Worm (Caenorhabditis elegans) whole organism, L4 larva: ENCODE measurements around the gene oac-3.

ENCODE experiments used
- ZK546.5 ChIP-seq, 2 experiments: sonication (generic microtip); optimal IDR thresholded peaks; 2 replicates each; lab custom pipeline; 2017; ENCODE audit warnings: missing biosample characterization in 2 of 2, missing genetic modification characterization in 2 of 2
- ces-1 ChIP-seq: fragments of 150-350 bp; sonication (generic microtip); optimal IDR thresholded peaks from 4 replicates; lab custom pipeline; 2014; ENCODE audit warnings: missing biosample characterization, missing genetic modification reagents, missing genetic modification characterization
- dmd-8 ChIP-seq: fragments of 200-800 bp; sonication (Bioruptor generic); IDR thresholded peaks from 2 replicates; pipeline ENCODE4 v1.3.6; 2022; ENCODE audit warnings: missing genetic modification characterization, missing compliant biosample characterization
- egl-27 ChIP-seq: sonication (generic microtip); optimal IDR thresholded peaks from 3 replicates; lab custom pipeline; 2017; ENCODE audit warnings: missing biosample characterization, missing genetic modification reagents, missing genetic modification characterization
- jun-1 ChIP-seq: fragments of 150-350 bp; optimal IDR thresholded peaks from 2 replicates; lab custom pipeline; 2014; ENCODE audit warnings: missing biosample characterization, missing genetic modification reagents, missing genetic modification characterization
- lin-13 ChIP-seq: fragments of 150-350 bp; optimal IDR thresholded peaks from 2 replicates; lab custom pipeline; 2014; ENCODE audit warnings: missing biosample characterization, missing genetic modification reagents, missing genetic modification characterization
- snpc-4 ChIP-seq: fragments of 150-350 bp; optimal IDR thresholded peaks from 2 replicates; lab custom pipeline; 2014; ENCODE audit warnings: missing biosample characterization, missing genetic modification characterization
- zag-1 ChIP-seq: fragments of 150-350 bp; optimal IDR thresholded peaks from 2 replicates; lab custom pipeline; 2014; ENCODE audit warnings: missing biosample characterization, missing genetic modification characterization

DNA sequence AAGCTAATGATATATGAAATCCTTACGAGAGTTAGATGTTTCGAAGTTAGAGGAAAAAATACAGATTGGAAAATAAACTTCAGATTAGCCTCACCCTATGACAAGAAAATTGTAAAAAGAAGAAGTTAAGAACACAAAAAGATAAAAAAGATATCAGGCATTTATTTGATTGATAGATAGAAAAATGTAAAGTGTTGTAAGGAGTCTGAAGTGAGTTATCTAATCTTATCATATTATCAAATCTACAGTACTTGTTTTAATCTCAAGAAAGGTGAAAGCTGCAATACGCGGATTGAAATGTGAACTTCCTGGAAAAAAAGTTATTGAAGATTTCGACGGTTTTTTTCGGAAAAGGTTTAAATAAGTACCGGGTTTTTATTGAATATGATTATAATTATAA is 36.1 kb downstream of the oac-3 start:
- TF ChIP-seq snpc-4 (tag; lab: Kevin White, UChicago) (no peak), egl-27 (tag; lab: Kevin White, UChicago) (no peak), ZK546.5 (tag; optimal IDR thresholded peaks at IDR 0.05; lab: Kevin White, UChicago) (no peak), ces-1 (GFP tag; lab: Kevin White, UChicago) (no peak), lin-13 (GFP tag; lab: Kevin White, UChicago) (no peak), jun-1 (tag; lab: Kevin White, UChicago) (no peak), zag-1 (tag; lab: Kevin White, UChicago) (no peak), dmd-8 (no peak)
